Worm (Caenorhabditis elegans) whole organism, L3 larva: Measurements from ENCODE around the gene Y69A2AR.28.

Experiments used
- R02D3.7 ChIP-seq: fragments of 150-350 bp; optimal IDR thresholded peaks from 2 replicates; lab custom pipeline; 2014; ENCODE audit warnings: missing biosample characterization, missing genetic modification characterization
- ZK546.5 ChIP-seq: sonication (generic microtip); optimal IDR thresholded peaks from 2 replicates; lab custom pipeline; 2017; ENCODE audit warnings: missing biosample characterization, missing genetic modification characterization
- aly-2 ChIP-seq: fragments of 150-350 bp; optimal IDR thresholded peaks from 2 replicates; lab custom pipeline; 2014; ENCODE audit warnings: missing biosample characterization, missing genetic modification characterization
- ceh-28 ChIP-seq: fragments of 150-350 bp; optimal IDR thresholded peaks from 2 replicates; lab custom pipeline; 2014; ENCODE audit warnings: missing biosample characterization, missing genetic modification reagents, missing genetic modification characterization
- ceh-82 ChIP-seq: fragments of 150-350 bp; optimal IDR thresholded peaks from 2 replicates; lab custom pipeline; 2014; ENCODE audit warnings: missing biosample characterization, missing genetic modification characterization
- ceh-9 ChIP-seq: sonication (generic microtip); optimal IDR thresholded peaks from 2 replicates; lab custom pipeline; 2018; ENCODE audit warnings: missing biosample characterization, missing genetic modification characterization
- daf-12 ChIP-seq: fragments of 150-350 bp; optimal IDR thresholded peaks from 2 replicates; lab custom pipeline; 2014; ENCODE audit warnings: missing biosample characterization, missing genetic modification reagents, missing genetic modification characterization
- egl-5 ChIP-seq: fragments of 150-350 bp; optimal IDR thresholded peaks from 2 replicates; lab custom pipeline; 2017; ENCODE audit warnings: missing biosample characterization, missing genetic modification reagents, missing genetic modification characterization, inconsistent platforms
- elt-1 ChIP-seq: fragments of 150-350 bp; optimal IDR thresholded peaks from 2 replicates; lab custom pipeline; 2014; ENCODE audit warnings: missing biosample characterization, missing genetic modification characterization
- elt-2 ChIP-seq: sonication (generic microtip); optimal IDR thresholded peaks from 2 replicates; lab custom pipeline; 2016; ENCODE audit warnings: missing genetic modification reagents, mild to moderate bottlenecking, missing genetic modification characterization, missing compliant biosample characterization
- eor-1 ChIP-seq, 2 experiments: fragments of 150-350 bp; optimal IDR thresholded peaks; 2 replicates each; lab custom pipeline; 2014 to 2018; ENCODE audit warnings: missing biosample characterization in 2 of 2, missing genetic modification characterization in 2 of 2
- fos-1 ChIP-seq: fragments of 150-350 bp; optimal IDR thresholded peaks from 2 replicates; lab custom pipeline; 2014; ENCODE audit warnings: missing biosample characterization, missing genetic modification characterization
- hmg-11 ChIP-seq: sonication (generic microtip); optimal IDR thresholded peaks from 2 replicates; lab custom pipeline; 2016; ENCODE audit warnings: missing genetic modification characterization, missing compliant biosample characterization
- jun-1 ChIP-seq: fragments of 150-350 bp; optimal IDR thresholded peaks from 2 replicates; lab custom pipeline; 2014; ENCODE audit warnings: missing biosample characterization, missing genetic modification reagents, missing genetic modification characterization
- lin-15B ChIP-seq: fragments of 150-350 bp; optimal IDR thresholded peaks from 2 replicates; lab custom pipeline; 2014; ENCODE audit warnings: missing biosample characterization, missing genetic modification characterization
- lin-39 ChIP-seq: fragments of 150-350 bp; optimal IDR thresholded peaks from 2 replicates; lab custom pipeline; 2018; ENCODE audit warnings: missing biosample characterization, missing genetic modification reagents, missing genetic modification characterization
- lsy-12 ChIP-seq: sonication (generic microtip); optimal IDR thresholded peaks from 2 replicates; lab custom pipeline; 2016; ENCODE audit warnings: mild to moderate bottlenecking, missing genetic modification characterization, missing compliant biosample characterization
- mdl-1 ChIP-seq: fragments of 150-350 bp; optimal IDR thresholded peaks from 2 replicates; lab custom pipeline; 2014; ENCODE audit warnings: missing biosample characterization, missing genetic modification characterization
- nfya-1 ChIP-seq: sonication (generic microtip); optimal IDR thresholded peaks from 2 replicates; lab custom pipeline; 2017; ENCODE audit warnings: missing genetic modification characterization, mild to moderate bottlenecking, missing compliant biosample characterization, antibody characterized with exemption, moderate library complexity; ENCODE audit not compliant: insufficient read depth
- nhr-12 ChIP-seq: fragments of 150-350 bp; optimal IDR thresholded peaks from 2 replicates; lab custom pipeline; 2014; ENCODE audit warnings: missing biosample characterization, missing genetic modification characterization
- nhr-23 ChIP-seq: fragments of 150-350 bp; optimal IDR thresholded peaks from 2 replicates; lab custom pipeline; 2014; ENCODE audit warnings: missing biosample characterization, missing genetic modification reagents, missing genetic modification characterization
- nhr-25 ChIP-seq: sonication (generic microtip); optimal IDR thresholded peaks from 2 replicates; lab custom pipeline; 2017; ENCODE audit warnings: missing biosample characterization, missing genetic modification characterization
- nhr-43 ChIP-seq: sonication (generic microtip); optimal IDR thresholded peaks from 2 replicates; lab custom pipeline; 2016; ENCODE audit warnings: mild to moderate bottlenecking, missing genetic modification characterization, missing compliant biosample characterization; ENCODE audit not compliant: poor library complexity, severe bottlenecking
- nhr-67 ChIP-seq: fragments of 150-350 bp; optimal IDR thresholded peaks from 2 replicates; lab custom pipeline; 2014; ENCODE audit warnings: missing biosample characterization, missing genetic modification characterization
- nhr-76 ChIP-seq: fragments of 150-350 bp; sonication (generic microtip); optimal IDR thresholded peaks from 5 replicates; lab custom pipeline; 2014; ENCODE audit warnings: missing biosample characterization, missing genetic modification characterization
- nhr-77 ChIP-seq: fragments of 150-350 bp; optimal IDR thresholded peaks from 2 replicates; lab custom pipeline; 2014; ENCODE audit warnings: missing biosample characterization, missing genetic modification characterization
- pha-4 ChIP-seq: fragments of 150-350 bp; optimal IDR thresholded peaks from 2 replicates; lab custom pipeline; 2014; ENCODE audit warnings: missing biosample characterization, missing genetic modification reagents, missing genetic modification characterization
- pqm-1 ChIP-seq: fragments of 150-350 bp; optimal IDR thresholded peaks from 2 replicates; lab custom pipeline; 2017; ENCODE audit warnings: missing biosample characterization, missing genetic modification characterization, inconsistent platforms
- sea-2 ChIP-seq: fragments of 150-350 bp; sonication (generic microtip); optimal IDR thresholded peaks from 4 replicates; lab custom pipeline; 2014; ENCODE audit warnings: missing biosample characterization, missing genetic modification reagents, missing genetic modification characterization
- skn-1 ChIP-seq: fragments of 150-350 bp; optimal IDR thresholded peaks from 2 replicates; lab custom pipeline; 2014; ENCODE audit warnings: missing biosample characterization, missing genetic modification characterization
- snpc-4 ChIP-seq: fragments of 150-350 bp; optimal IDR thresholded peaks from 2 replicates; lab custom pipeline; 2014; ENCODE audit warnings: missing biosample characterization, missing genetic modification characterization
- unc-39 ChIP-seq: sonication (generic microtip); optimal IDR thresholded peaks from 4 replicates; lab custom pipeline; 2017; ENCODE audit warnings: missing biosample characterization, missing genetic modification characterization
- unc-62 ChIP-seq: fragments of 150-350 bp; sonication (generic microtip); optimal IDR thresholded peaks from 4 replicates; lab custom pipeline; 2014; ENCODE audit warnings: missing biosample characterization, missing genetic modification reagents, missing genetic modification characterization
- zag-1 ChIP-seq: fragments of 150-350 bp; optimal IDR thresholded peaks from 2 replicates; lab custom pipeline; 2014; ENCODE audit warnings: missing biosample characterization, missing genetic modification characterization
- ztf-11 ChIP-seq: fragments of 150-350 bp; optimal IDR thresholded peaks from 2 replicates; lab custom pipeline; 2014; ENCODE audit warnings: missing biosample characterization, missing genetic modification characterization

Y69A2AR.28 gene

ce11 chrIV:2640950-2641349 lies 28.1 kb upstream of the Y69A2AR.28 start, which contains the start of the genes mdf-2 and nduv-3:
Gene mdf-2 (minus strand): TSS chrIV:2641125.
Gene nduv-3 (plus strand): TSS chrIV:2641310.
- TF ChIP-seq fos-1 (tag; lab: Kevin White, UChicago) (no peak), nfya-1 (tag; lab: Kevin White, UChicago) (peak; percentile 83), ztf-11 (tag; lab: Kevin White, UChicago) (no peak), egl-5 (tag; lab: Kevin White, UChicago) (peak; percentile 81), nhr-23 (peak; percentile 82), nhr-67 (tag; lab: Kevin White, UChicago) (no peak), zag-1 (tag; lab: Kevin White, UChicago) (no peak), pqm-1 (tag; lab: Kevin White, UChicago) (peak; percentile 4), pha-4 (tag; lab: Kevin White, UChicago) (peak; percentile 76), nhr-76 (tag; lab: Kevin White, UChicago) (no peak), elt-2 (tag; lab: Kevin White, UChicago) (peak; percentile 7), nhr-25 (tag; lab: Kevin White, UChicago) (peak; percentile 73), unc-62 (no peak), nhr-43 (peak; percentile 24), ceh-82 (peak; percentile 1), mdl-1 (tag; lab: Kevin White, UChicago) (no peak), jun-1 (tag; lab: Kevin White, UChicago) (peak; percentile 38), hmg-11 (tag; lab: Kevin White, UChicago) (peak; percentile 31), nhr-12 (tag; lab: Kevin White, UChicago) (no peak), ceh-28 (tag; lab: Kevin White, UChicago) (peak; percentile 94), lin-15B (tag; lab: Kevin White, UChicago) (peak; percentile 90), snpc-4 (tag; lab: Kevin White, UChicago) (peak; percentile 62), ZK546.5 (tag; lab: Kevin White, UChicago) (no peak), daf-12 (no peak), nhr-77 (tag; lab: Kevin White, UChicago) (no peak), skn-1 (tag; lab: Kevin White, UChicago) (peak; percentile 28), R02D3.7 (tag; lab: Kevin White, UChicago) (peak; percentile 33), lin-39 (tag; lab: Kevin White, UChicago) (peak; percentile 40)
- TF ChIP-seq, all 47 proteins: peak for 17

- TF ChIP-seq mdl-1 (tag; lab: Kevin White, UChicago) (no peak), zag-1 (tag; lab: Kevin White, UChicago) (no peak), pha-4 (tag; lab: Kevin White, UChicago) (peak; percentile 14), eor-1 (tag; optimal IDR thresholded peaks at IDR 0.05; lab: Kevin White, UChicago) (no peak), unc-39 (tag; lab: Kevin White, UChicago) (no peak), ceh-82 (peak; percentile 28), lin-39 (tag; lab: Kevin White, UChicago) (no peak), nhr-67 (tag; lab: Kevin White, UChicago) (no peak), lin-15B (tag; lab: Kevin White, UChicago) (peak; percentile 21), elt-1 (tag; lab: Kevin White, UChicago) (no peak), pqm-1 (tag; lab: Kevin White, UChicago) (no peak), unc-62 (no peak), lsy-12 (tag; lab: Kevin White, UChicago) (peak; percentile 19), nhr-43 (peak; percentile 4), ZK546.5 (tag; lab: Kevin White, UChicago) (no peak), ceh-28 (tag; lab: Kevin White, UChicago) (peak; percentile 95), skn-1 (tag; lab: Kevin White, UChicago) (no peak), nhr-77 (tag; lab: Kevin White, UChicago) (no peak), ceh-9 (tag; lab: Kevin White, UChicago) (no peak), nhr-76 (tag; lab: Kevin White, UChicago) (no peak), sea-2 (GFP tag; lab: Kevin White, UChicago) (no peak), nfya-1 (tag; lab: Kevin White, UChicago) (peak; percentile 16), aly-2 (no peak), hmg-11 (tag; lab: Kevin White, UChicago) (peak; percentile 13), jun-1 (tag; lab: Kevin White, UChicago) (no peak)
Measured at ce11 chrIV:2639666-2640273, 26.9 kb upstream of the Y69A2AR.28 start.

ce11 chrIV:2634992-2635391 lies 22.1 kb upstream of the Y69A2AR.28 start:
- no peak for TF ChIP-seq lsy-12 (tag; lab: Kevin White, UChicago)
- TF ChIP-seq nhr-77 (tag; lab: Kevin White, UChicago), result no peak
- no peak for TF ChIP-seq nhr-43
- no peak for TF ChIP-seq unc-62
- no peak for TF ChIP-seq lin-39 (tag; lab: Kevin White, UChicago)
- TF ChIP-seq, all 47 proteins: peak for 0
